Comparison of ENCODE assay signal across 2 fruit fly cellular contexts in genomic region chr2L:16722596-16722995, dm6.
TF ChIP-seq lines count a peak whose summit lies in the region.

No protein-coding gene starts in this region.

- no peak for TF ChIP-seq CTCF in whole organism, embryonic (GFP tag; optimal IDR thresholded peaks at IDR 0.05; lab: Kevin White, UChicago)

TF ChIP-seq in whole organism, adult, 20 proteins besides CTCF, POLR2A, EP300 and RAD21:
- TF ChIP-seq Hr96 (GFP tag; optimal IDR thresholded peaks at IDR 0.05; lab: Kevin White, UChicago), result no peak
- peak; percentile 79 for TF ChIP-seq kay (GFP tag; lab: Kevin White, UChicago; ENCODE audit: borderline replicate concordance)
- TF ChIP-seq pad (GFP tag; optimal IDR thresholded peaks at IDR 0.05; lab: Kevin White, UChicago), result no peak

TF ChIP-seq in whole organism, embryonic, 481 proteins besides CTCF, POLR2A, EP300 and RAD21:
- TF ChIP-seq Scr (GFP tag; IDR thresholded peaks at IDR 0.05; lab: Robert Waterston, UW; ENCODE audit: partially characterized antibody) (peak; percentile 40; the same call in 1 of the 2 replicates), Med (GFP tag; lab: Kevin White, UChicago) (peak; percentile 26), Mad (GFP tag; optimal IDR thresholded peaks at IDR 0.05; lab: Kevin White, UChicago) (no peak), CG6791 (GFP tag; IDR thresholded peaks at IDR 0.05; lab: Robert Waterston, UW; ENCODE audit: partially characterized antibody) (peak; percentile 60; the same call in 1 of the 3 replicates), CG18011 (GFP tag; optimal IDR thresholded peaks at IDR 0.05; lab: Kevin White, UChicago) (no peak), sens (GFP tag; lab: Kevin White, UChicago) (peak; percentile 4), CG34224 (GFP tag; IDR thresholded peaks at IDR 0.05; lab: Robert Waterston, UW; ENCODE audit: partially characterized antibody) (peak; percentile 21; the same call in 1 of the 3 replicates), Dip2 (GFP tag; IDR thresholded peaks at IDR 0.05; lab: Robert Waterston, UW) (no peak), eve (GFP tag; optimal IDR thresholded peaks at IDR 0.05; lab: Kevin White, UChicago) (no peak), CG17912 (GFP tag; optimal IDR thresholded peaks at IDR 0.05; lab: Kevin White, UChicago) (no peak), HLH4C (GFP tag; IDR thresholded peaks at IDR 0.05; lab: Robert Waterston, UW; ENCODE audit: partially characterized antibody) (peak; percentile 75), Abd-B (GFP tag; optimal IDR thresholded peaks at IDR 0.05; lab: Kevin White, UChicago) (no peak), Bgb (GFP tag; IDR thresholded peaks at IDR 0.05; lab: Robert Waterston, UW; ENCODE audit: partially characterized antibody) (peak; percentile 63; the same call in 1 of the 2 replicates), nerfin-2 (GFP tag; IDR thresholded peaks at IDR 0.05; lab: Robert Waterston, UW; ENCODE audit: partially characterized antibody) (peak; percentile 51), CG7963 (GFP tag; IDR thresholded peaks at IDR 0.05; lab: Robert Waterston, UW; ENCODE audit: partially characterized antibody) (peak; percentile 45; the same call in 2 of the 3 replicates), ato (GFP tag; IDR thresholded peaks at IDR 0.05; lab: Robert Waterston, UW; ENCODE audit: partially characterized antibody) (0 out of 2 replicates have a peak, but pooled peaks have one; percentile 40), vfl (GFP tag; optimal IDR thresholded peaks at IDR 0.05; lab: Kevin White, UChicago) (no peak), CG15479 (GFP tag; optimal IDR thresholded peaks at IDR 0.05; lab: Kevin White, UChicago) (no peak), Hr39 (optimal IDR thresholded peaks at IDR 0.05; lab: Kevin White, UChicago) (no peak), CG16813 (GFP tag; IDR thresholded peaks at IDR 0.05; lab: Robert Waterston, UW; ENCODE audit: partially characterized antibody) (peak; percentile 56), Dek (tag; optimal IDR thresholded peaks at IDR 0.05; lab: Kevin White, UChicago) (no peak), CG31224 (GFP tag; IDR thresholded peaks at IDR 0.05; lab: Robert Waterston, UW) (no peak)

Comparison
In these comparisons a context has a peak if more than half of its experiments do, and no peak if none do; other contexts are left out.
1. Of the 1 proteins assayed by ChIP-seq in both whole organism, embryonic and whole organism, adult: peak only in whole organism, embryonic: none; only in whole organism, adult: kay; in both: none; in neither: 0.